Fruit fly (Drosophila melanogaster) whole organism, embryonic: Measurements from ENCODE around the gene CG1896.
A peak's percentile ranks its signal among the peaks of the same experiment; 100 is the strongest.

Experiments
- Ada2b ChIP-seq: fragments of 200-800 bp; sonication (Bioruptor generic); IDR thresholded peaks from 2 replicates; pipeline ENCODE4 v1.3.6; 2022; ENCODE audit warnings: missing biosample characterization, missing genetic modification characterization
- Antp ChIP-seq: fragments of 200-800 bp; sonication (Bioruptor generic); optimal IDR thresholded peaks from 3 replicates; lab custom pipeline; 2016; ENCODE audit warnings: missing biosample characterization, missing genetic modification characterization
- Asciz ChIP-seq: fragments of 200-800 bp; sonication (Bioruptor generic); optimal IDR thresholded peaks from 2 replicates; lab custom pipeline; 2017; ENCODE audit warnings: missing biosample characterization, mild to moderate bottlenecking, missing genetic modification characterization, missing genetic modification reagents
- Awh ChIP-seq: fragments of 200-800 bp; sonication (Bioruptor generic); IDR thresholded peaks from 2 replicates; pipeline ENCODE4, ENCODE4 v1.3.6; 2022; ENCODE audit warnings: missing biosample characterization, missing genetic modification characterization
- CG10147 ChIP-seq: fragments of 200-800 bp; sonication (Bioruptor generic); optimal IDR thresholded peaks from 2 replicates; lab custom pipeline; 2019; ENCODE audit warnings: missing biosample characterization, mild to moderate bottlenecking, missing genetic modification characterization, moderate library complexity
- CG10209 ChIP-seq: fragments of 200-800 bp; sonication (Bioruptor generic); optimal IDR thresholded peaks from 3 replicates; lab custom pipeline; 2017; ENCODE audit warnings: missing biosample characterization, mild to moderate bottlenecking, missing genetic modification characterization, missing genetic modification reagents
- CG10274 ChIP-seq: fragments of 200-800 bp; sonication (Bioruptor generic); optimal IDR thresholded peaks from 3 replicates; lab custom pipeline; 2017; ENCODE audit warnings: missing biosample characterization, mild to moderate bottlenecking, missing genetic modification characterization
- CG11398 ChIP-seq: fragments of 200-800 bp; sonication (Bioruptor generic); optimal IDR thresholded peaks from 2 replicates; lab custom pipeline; 2016; ENCODE audit warnings: missing biosample characterization, missing genetic modification characterization
- CG12104 ChIP-seq: fragments of 200-800 bp; sonication (Bioruptor generic); optimal IDR thresholded peaks from 3 replicates; lab custom pipeline; 2016; ENCODE audit warnings: missing biosample characterization, missing genetic modification characterization
- CG13775 ChIP-seq: fragments of 200-800 bp; sonication (Bioruptor generic); optimal IDR thresholded peaks from 3 replicates; lab custom pipeline; 2017; ENCODE audit warnings: missing biosample characterization, mild to moderate bottlenecking, missing genetic modification characterization
- CG13894 ChIP-seq: fragments of 200-800 bp; sonication (Bioruptor generic); optimal IDR thresholded peaks from 3 replicates; lab custom pipeline; 2018; ENCODE audit warnings: missing biosample characterization, mild to moderate bottlenecking, missing genetic modification characterization, moderate library complexity
- CG14710 ChIP-seq: fragments of 200-800 bp; sonication (Bioruptor generic); optimal IDR thresholded peaks from 3 replicates; lab custom pipeline; 2019; ENCODE audit warnings: missing biosample characterization, mild to moderate bottlenecking, missing genetic modification characterization, moderate library complexity
- CG17612 ChIP-seq: fragments of 200-800 bp; sonication (Bioruptor generic); IDR thresholded peaks from 2 replicates; pipeline ENCODE4 v1.3.6; 2022; ENCODE audit warnings: missing biosample characterization, missing genetic modification characterization
- CG17829 ChIP-seq: fragments of 200-800 bp; optimal IDR thresholded peaks from 2 replicates; lab custom pipeline; 2019; ENCODE audit warnings: missing biosample characterization, mild to moderate bottlenecking, missing genetic modification characterization, moderate library complexity
- CG2116 ChIP-seq: fragments of 200-800 bp; sonication (Bioruptor generic); optimal IDR thresholded peaks from 3 replicates; lab custom pipeline; 2018; ENCODE audit warnings: missing biosample characterization, mild to moderate bottlenecking, missing genetic modification characterization
- CG31388 ChIP-seq: fragments of 200-800 bp; sonication (Bioruptor generic); optimal IDR thresholded peaks from 2 replicates; lab custom pipeline; 2016; ENCODE audit warnings: missing biosample characterization, missing genetic modification characterization
- CG3281 ChIP-seq: fragments of 200-800 bp; sonication (Bioruptor generic); optimal IDR thresholded peaks from 3 replicates; lab custom pipeline; 2017; ENCODE audit warnings: missing biosample characterization, mild to moderate bottlenecking, missing genetic modification characterization
- CG3726 ChIP-seq: fragments of 200-800 bp; sonication (Bioruptor generic); IDR thresholded peaks from 3 replicates; pipeline ENCODE4, ENCODE4 v1.3.6; 2022; ENCODE audit warnings: missing biosample characterization, missing genetic modification characterization
- CG4707 ChIP-seq: fragments of 200-800 bp; sonication (Bioruptor generic); optimal IDR thresholded peaks from 2 replicates; lab custom pipeline; 2018; ENCODE audit warnings: missing biosample characterization, mild to moderate bottlenecking, missing genetic modification characterization, moderate library complexity
- CG5245 ChIP-seq: fragments of 200-800 bp; sonication (Bioruptor generic); optimal IDR thresholded peaks from 3 replicates; lab custom pipeline; 2016; ENCODE audit warnings: missing biosample characterization, missing genetic modification characterization
- CG6254 ChIP-seq: fragments of 200-800 bp; sonication (Bioruptor generic); optimal IDR thresholded peaks from 3 replicates; lab custom pipeline; 2017; ENCODE audit warnings: mild to moderate bottlenecking, missing biosample characterization, missing genetic modification reagents, missing genetic modification characterization
- CG7556 ChIP-seq: fragments of 200-800 bp; sonication (Bioruptor generic); optimal IDR thresholded peaks from 2 replicates; lab custom pipeline; 2017; ENCODE audit warnings: missing biosample characterization, mild to moderate bottlenecking, missing genetic modification characterization
- CG7928 ChIP-seq: fragments of 200-800 bp; sonication (Bioruptor generic); optimal IDR thresholded peaks from 2 replicates; lab custom pipeline; 2017; ENCODE audit warnings: missing biosample characterization, mild to moderate bottlenecking, missing genetic modification characterization
- CG8388 ChIP-seq: fragments of 200-800 bp; sonication (Bioruptor generic); optimal IDR thresholded peaks from 2 replicates; lab custom pipeline; 2019; ENCODE audit warnings: missing biosample characterization, mild to moderate bottlenecking, missing genetic modification characterization, moderate library complexity
- D ChIP-seq, 2 experiments: fragments of 200-800 bp in 1 of 2; fragments of >200 bp in 1 of 2; sonication (Bioruptor generic) in 1 of 2; optimal IDR thresholded peaks; 2 replicates in 1 of 2; 3 replicates in 1 of 2; lab custom pipeline; 2017; ENCODE audit warnings: mild to moderate bottlenecking in 1 of 2, missing biosample characterization in 1 of 2, missing genetic modification characterization in 1 of 2, missing genetic modification reagents in 1 of 2
- HLH54F ChIP-seq: fragments of 200-800 bp; sonication (Bioruptor generic); optimal IDR thresholded peaks from 3 replicates; lab custom pipeline; 2016; ENCODE audit warnings: missing biosample characterization, missing genetic modification characterization
- Hr3 ChIP-seq: fragments of 200-800 bp; sonication (Bioruptor generic); optimal IDR thresholded peaks from 3 replicates; lab custom pipeline; 2016; ENCODE audit warnings: missing biosample characterization, missing genetic modification characterization
- MESR4 ChIP-seq: fragments of 200-800 bp; sonication (Bioruptor generic); optimal IDR thresholded peaks from 2 replicates; lab custom pipeline; 2018; ENCODE audit warnings: missing biosample characterization, mild to moderate bottlenecking, missing genetic modification characterization, moderate library complexity
- NC2β ChIP-seq: fragments of 200-800 bp; sonication (Bioruptor generic); optimal IDR thresholded peaks from 2 replicates; lab custom pipeline; 2016; ENCODE audit warnings: missing biosample characterization, missing genetic modification characterization
- Nf-YB ChIP-seq: fragments of 200-800 bp; sonication (Bioruptor generic); optimal IDR thresholded peaks from 3 replicates; lab custom pipeline; 2019; ENCODE audit warnings: missing biosample characterization, mild to moderate bottlenecking, missing genetic modification characterization, moderate library complexity
- Optix ChIP-seq: fragments of 200-800 bp; sonication (Bioruptor generic); IDR thresholded peaks from 3 replicates; pipeline ENCODE4 v1.3.6; 2022; ENCODE audit warnings: missing biosample characterization, missing genetic modification characterization
- Rx ChIP-seq: fragments of 200-800 bp; sonication (Bioruptor generic); IDR thresholded peaks from 2 replicates; pipeline ENCODE4 v1.3.6; 2022; ENCODE audit warnings: missing biosample characterization, missing genetic modification characterization
- Ssrp ChIP-seq: fragments of 200-800 bp; sonication (Bioruptor generic); optimal IDR thresholded peaks from 2 replicates; lab custom pipeline; 2018; ENCODE audit warnings: missing biosample characterization, mild to moderate bottlenecking, missing genetic modification characterization, moderate library complexity
- Taf1 ChIP-seq: fragments of 200-800 bp; sonication (Bioruptor generic); IDR thresholded peaks from 2 replicates; pipeline ENCODE4 v1.3.6; 2022; ENCODE audit warnings: missing biosample characterization, missing genetic modification characterization
- Xrp1 ChIP-seq: fragments of 200-800 bp; sonication (Bioruptor generic); IDR thresholded peaks from 2 replicates; pipeline ENCODE4 v1.3.6; 2022; ENCODE audit warnings: missing biosample characterization, missing genetic modification characterization
- ara ChIP-seq: fragments of 200-800 bp; sonication (Bioruptor generic); IDR thresholded peaks from 2 replicates; pipeline ENCODE4 v1.3.6; 2022; ENCODE audit warnings: missing biosample characterization, missing genetic modification characterization
- dm ChIP-seq: fragments of 200-800 bp; sonication (Bioruptor generic); optimal IDR thresholded peaks from 3 replicates; lab custom pipeline; 2016; ENCODE audit warnings: missing biosample characterization, missing genetic modification characterization
- eyg ChIP-seq: fragments of 200-800 bp; sonication (Bioruptor generic); optimal IDR thresholded peaks from 3 replicates; lab custom pipeline; 2016; ENCODE audit warnings: missing biosample characterization, missing genetic modification characterization
- fu2 ChIP-seq: fragments of 200-800 bp; sonication (Bioruptor generic); optimal IDR thresholded peaks from 2 replicates; lab custom pipeline; 2016; ENCODE audit warnings: missing biosample characterization, missing genetic modification characterization
- gcm ChIP-seq: fragments of 200-800 bp; sonication (Bioruptor generic); optimal IDR thresholded peaks from 2 replicates; lab custom pipeline; 2019; ENCODE audit warnings: missing biosample characterization, mild to moderate bottlenecking, missing genetic modification characterization, moderate library complexity
- her ChIP-seq: fragments of 200-800 bp; sonication (Bioruptor generic); optimal IDR thresholded peaks from 2 replicates; lab custom pipeline; 2016; ENCODE audit warnings: missing biosample characterization, missing genetic modification characterization
- ind ChIP-seq: fragments of 200-800 bp; sonication (Bioruptor generic); optimal IDR thresholded peaks from 3 replicates; lab custom pipeline; 2016; ENCODE audit warnings: missing biosample characterization, missing genetic modification characterization
- kay ChIP-seq: fragments of 200-800 bp; sonication (Bioruptor generic); optimal IDR thresholded peaks from 2 replicates; lab custom pipeline; 2016; ENCODE audit warnings: missing biosample characterization, missing genetic modification characterization
- kni ChIP-seq: fragments of 200-800 bp; sonication (Bioruptor generic); optimal IDR thresholded peaks from 3 replicates; lab custom pipeline; 2017; ENCODE audit warnings: mild to moderate bottlenecking, missing biosample characterization, missing genetic modification reagents, missing genetic modification characterization
- lab ChIP-seq: fragments of 200-800 bp; sonication (Bioruptor generic); optimal IDR thresholded peaks from 3 replicates; lab custom pipeline; 2017; ENCODE audit warnings: missing biosample characterization, missing genetic modification characterization, mild to moderate bottlenecking, moderate library complexity, missing genetic modification reagents
- onecut ChIP-seq: fragments of 200-800 bp; sonication (Bioruptor generic); IDR thresholded peaks from 2 replicates; pipeline ENCODE4 v1.3.6; 2022; ENCODE audit warnings: missing biosample characterization, missing genetic modification characterization
- pros ChIP-seq: fragments of 200-800 bp; sonication (Bioruptor generic); optimal IDR thresholded peaks from 3 replicates; lab custom pipeline; 2019; ENCODE audit warnings: missing biosample characterization, mild to moderate bottlenecking, missing genetic modification characterization, moderate library complexity
- slbo ChIP-seq: fragments of 200-800 bp; sonication (Bioruptor generic); IDR thresholded peaks from 2 replicates; pipeline ENCODE4 v1.3.6; 2022; ENCODE audit warnings: missing biosample characterization, missing genetic modification characterization
- tin ChIP-seq: fragments of 200-800 bp; sonication (Bioruptor generic); optimal IDR thresholded peaks from 3 replicates; lab custom pipeline; 2016; ENCODE audit warnings: missing biosample characterization, missing genetic modification characterization
- vnd ChIP-seq: fragments of 200-800 bp; sonication (Bioruptor generic); IDR thresholded peaks from 3 replicates; pipeline ENCODE4 v1.3.6; 2022; ENCODE audit warnings: missing biosample characterization, missing genetic modification characterization; ENCODE audit not compliant: partially characterized antibody
- zen ChIP-seq: fragments of 200-800 bp; sonication (Bioruptor generic); optimal IDR thresholded peaks from 3 replicates; lab custom pipeline; 2018; ENCODE audit warnings: missing biosample characterization, mild to moderate bottlenecking, missing genetic modification characterization, moderate library complexity

The CG1896 gene

DNA sequence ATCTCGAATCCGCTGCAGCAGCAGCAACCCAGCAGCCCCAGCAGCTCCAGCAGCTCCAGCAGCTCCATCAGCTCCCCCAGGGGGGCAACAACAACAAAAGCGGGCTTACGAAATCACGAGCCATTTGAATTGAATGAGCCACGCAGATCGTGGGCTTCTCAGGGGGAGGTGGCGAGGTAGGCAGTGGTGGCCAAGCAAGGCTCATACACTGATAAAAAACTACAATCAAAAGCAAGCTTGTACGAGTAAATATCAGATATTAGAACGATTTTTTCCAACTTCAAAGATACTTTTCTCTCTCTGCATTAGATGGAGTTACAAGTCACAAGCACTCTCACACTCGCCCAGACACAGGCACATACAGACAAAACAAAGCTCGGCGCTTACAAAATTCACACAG lies 34.9 kb upstream of the CG1896 start (continued):
- TF ChIP-seq D (optimal IDR thresholded peaks at IDR 0.05; lab: Kevin White, UChicago) (no peak), D (GFP tag; optimal IDR thresholded peaks at IDR 0.05; lab: Kevin White, UChicago) (peak; percentile 14), Xrp1 (GFP tag; lab: Robert Waterston, UW) (peak; percentile 38; the same call in 1 of the 2 replicates), onecut (GFP tag; lab: Robert Waterston, UW) (no peak; the same call in 1 of the 2 replicates), ara (GFP tag; lab: Robert Waterston, UW) (no peak), kni (GFP tag; lab: Kevin White, UChicago) (no peak), Antp (GFP tag; lab: Kevin White, UChicago) (peak; percentile 6), CG5245 (GFP tag; lab: Kevin White, UChicago) (no peak), CG12104 (GFP tag; lab: Kevin White, UChicago) (no peak), kay (GFP tag; lab: Kevin White, UChicago) (no peak), CG8388 (GFP tag; lab: Kevin White, UChicago) (no peak), Nf-YB (GFP tag; lab: Kevin White, UChicago) (no peak), CG3726 (0 out of 3 replicates have a peak, but pooled peaks have one; percentile 41), slbo (no peak), CG7556 (no peak), Taf1 (GFP tag; lab: Robert Waterston, UW) (0 out of 2 replicates have a peak, but pooled peaks have one; percentile 29), CG2116 (no peak), CG13894 (no peak), lab (GFP tag; lab: Kevin White, UChicago) (peak; percentile 64), tin (GFP tag; lab: Kevin White, UChicago) (no peak), dm (GFP tag; lab: Kevin White, UChicago) (no peak), CG3281 (GFP tag; lab: Kevin White, UChicago) (no peak), CG14710 (no peak), ind (GFP tag; lab: Kevin White, UChicago) (peak; percentile 19), CG6254 (no peak), zen (tag; lab: Kevin White, UChicago) (no peak), NC2β (GFP tag; lab: Kevin White, UChicago) (no peak), CG17829 (tag; lab: Kevin White, UChicago) (no peak), eyg (GFP tag; lab: Kevin White, UChicago) (no peak), CG10274 (GFP tag; lab: Kevin White, UChicago) (no peak), fu2 (no peak), MESR4 (GFP tag; lab: Kevin White, UChicago) (no peak), vnd (GFP tag; lab: Robert Waterston, UW) (no peak), Ada2b (peak; percentile 59), pros (GFP tag; lab: Kevin White, UChicago) (no peak), HLH54F (GFP tag; lab: Kevin White, UChicago) (no peak), her (GFP tag; lab: Kevin White, UChicago) (no peak), Asciz (GFP tag; lab: Kevin White, UChicago) (peak; percentile 27), Rx (GFP tag; lab: Robert Waterston, UW) (0 out of 2 replicates have a peak, but pooled peaks have one; percentile 3), CG17612 (GFP tag; lab: Robert Waterston, UW) (no peak), Ssrp (tag; lab: Kevin White, UChicago) (no peak), CG7928 (GFP tag; lab: Kevin White, UChicago) (no peak), gcm (no peak), CG10147 (GFP tag; lab: Kevin White, UChicago) (no peak), Hr3 (GFP tag; lab: Kevin White, UChicago) (no peak), Optix (GFP tag; lab: Robert Waterston, UW) (0 out of 3 replicates have a peak, but pooled peaks have one; percentile 20), CG4707 (GFP tag; lab: Kevin White, UChicago) (no peak), CG10209 (no peak), CG11398 (GFP tag; lab: Kevin White, UChicago) (no peak), CG31388 (GFP tag; lab: Kevin White, UChicago) (no peak), Awh (GFP tag; lab: Robert Waterston, UW) (no peak), CG13775 (GFP tag; lab: Kevin White, UChicago) (no peak)
